Worm (Caenorhabditis elegans): ENCODE results near the gene Y38C1BA.4.
A peak's percentile ranks its signal among the peaks of the same experiment; 100 is the strongest.

The Y38C1BA.4 gene

ce11 chrIV:1824065-1824531 is 2.4 kb downstream of the Y38C1BA.4 start, which contains the start of gene cmk-1:
cmk-1 (plus strand) TSS chrIV:1824481.
- TF ChIP-seq mab-5 (tag; optimal IDR thresholded peaks at IDR 0.05) (peak; percentile 54), unc-39 (tag; optimal IDR thresholded peaks at IDR 0.05) (no peak), mdl-1 (tag; optimal IDR thresholded peaks at IDR 0.05) (peak in 1 of 2 experiments; percentile 69), sem-4 (tag; optimal IDR thresholded peaks at IDR 0.05) (peak; percentile 45), nhr-21 (tag; optimal IDR thresholded peaks at IDR 0.05) (peak; percentile 7), nhr-129 (tag; optimal IDR thresholded peaks at IDR 0.05) (peak; percentile 77), unc-55 (GFP tag; optimal IDR thresholded peaks at IDR 0.05) (peak; percentile 80), nhr-11 (tag; optimal IDR thresholded peaks at IDR 0.05) (no peak), elt-3 (tag; optimal IDR thresholded peaks at IDR 0.05) (no peak), skn-1 (tag; optimal IDR thresholded peaks at IDR 0.05) (no peak), crh-2 (tag; optimal IDR thresholded peaks at IDR 0.05) (peak; percentile 72), sma-9 (GFP tag; optimal IDR thresholded peaks at IDR 0.05) (peak; percentile 75), sma-9 (tag; optimal IDR thresholded peaks at IDR 0.05) (no peak), C34F6.9 (tag; optimal IDR thresholded peaks at IDR 0.05) (peak; percentile 85), ZK546.5 (tag; optimal IDR thresholded peaks at IDR 0.05) (no peak), dmd-4 (tag; optimal IDR thresholded peaks at IDR 0.05) (no peak), lin-13 (GFP tag; optimal IDR thresholded peaks at IDR 0.05) (peak; percentile 68), lin-11 (tag; optimal IDR thresholded peaks at IDR 0.05) (peak; percentile 68), unc-62 (GFP tag; optimal IDR thresholded peaks at IDR 0.05) (no peak), Y55F3AM.14 (GFP tag; optimal IDR thresholded peaks at IDR 0.05) (peak; percentile 49), nhr-12 (tag; optimal IDR thresholded peaks at IDR 0.05) (no peak), lsy-2 (tag; optimal IDR thresholded peaks at IDR 0.05) (peak in 1 of 2 experiments; percentile 65), R02D3.7 (tag; optimal IDR thresholded peaks at IDR 0.05) (no peak), egl-27 (tag; optimal IDR thresholded peaks at IDR 0.05) (no peak), fos-1 (tag; optimal IDR thresholded peaks at IDR 0.05) (peak; percentile 41), F13H6.1 (tag; optimal IDR thresholded peaks at IDR 0.05) (peak; percentile 78), sma-3 (GFP tag; optimal IDR thresholded peaks at IDR 0.05) (no peak), zag-1 (tag; optimal IDR thresholded peaks at IDR 0.05) (peak; percentile 72), ztf-4 (tag; optimal IDR thresholded peaks at IDR 0.05) (peak; percentile 39), snpc-4 (tag; optimal IDR thresholded peaks at IDR 0.05) (peak; percentile 10), nhr-25 (tag; optimal IDR thresholded peaks at IDR 0.05) (no peak)

ce11 chrIV:1825789-1826188 is 4.1 kb downstream of the Y38C1BA.4 start:
- TF ChIP-seq C34F6.9 (tag; optimal IDR thresholded peaks at IDR 0.05) (peak; percentile 3), ceh-16 (tag; optimal IDR thresholded peaks at IDR 0.05) (no peak), blmp-1 (tag; optimal IDR thresholded peaks at IDR 0.05; ENCODE audit: insufficient read depth) (no peak), egl-27 (tag; optimal IDR thresholded peaks at IDR 0.05) (no peak), nhr-237 (tag; optimal IDR thresholded peaks at IDR 0.05) (no peak), nhr-25 (tag; optimal IDR thresholded peaks at IDR 0.05) (no peak), lsy-2 (tag; optimal IDR thresholded peaks at IDR 0.05) (peak in 1 of 2 experiments; percentile 11), F13H6.1 (tag; optimal IDR thresholded peaks at IDR 0.05) (no peak), dmd-4 (tag; optimal IDR thresholded peaks at IDR 0.05) (no peak), nhr-129 (tag; optimal IDR thresholded peaks at IDR 0.05) (peak; percentile 6), sma-9 (GFP tag; optimal IDR thresholded peaks at IDR 0.05) (peak; percentile 15), sma-9 (tag; optimal IDR thresholded peaks at IDR 0.05) (no peak)

- TF ChIP-seq lin-13 (GFP tag; optimal IDR thresholded peaks at IDR 0.05) (no peak), C34F6.9 (tag; optimal IDR thresholded peaks at IDR 0.05) (peak; percentile 44), R02D3.7 (tag; optimal IDR thresholded peaks at IDR 0.05) (no peak), sem-4 (tag; optimal IDR thresholded peaks at IDR 0.05) (no peak), alr-1 (tag; optimal IDR thresholded peaks at IDR 0.05) (no peak), mbf-1 (tag; optimal IDR thresholded peaks at IDR 0.05) (no peak), nhr-129 (tag; optimal IDR thresholded peaks at IDR 0.05) (peak; percentile 46), peb-1 (tag; optimal IDR thresholded peaks at IDR 0.05) (no peak), sma-3 (GFP tag; optimal IDR thresholded peaks at IDR 0.05) (no peak), crh-2 (tag; optimal IDR thresholded peaks at IDR 0.05) (peak; percentile 22), lsy-2 (tag; optimal IDR thresholded peaks at IDR 0.05) (peak in 1 of 2 experiments; percentile 34), fos-1 (tag; optimal IDR thresholded peaks at IDR 0.05) (no peak), sma-9 (GFP tag; optimal IDR thresholded peaks at IDR 0.05) (peak; percentile 15), sma-9 (tag; optimal IDR thresholded peaks at IDR 0.05) (no peak)
These were observed 5.1 kb downstream of the Y38C1BA.4 start for ce11 chrIV:1826737-1827136.

ce11 chrIV:1827362-1827761 is 5.7 kb downstream of the Y38C1BA.4 start:
- TF ChIP-seq ama-1 (optimal IDR thresholded peaks at IDR 0.05) (no peak), ceh-16 (tag; optimal IDR thresholded peaks at IDR 0.05) (no peak), elt-3 (tag; optimal IDR thresholded peaks at IDR 0.05) (no peak), zag-1 (tag; optimal IDR thresholded peaks at IDR 0.05) (no peak), alr-1 (tag; optimal IDR thresholded peaks at IDR 0.05) (no peak), skn-1 (tag; optimal IDR thresholded peaks at IDR 0.05) (no peak)

Measured in whole organism, L2 larva.